Fruit fly (Drosophila melanogaster) whole organism, embryonic: ENCODE results near the gene CG33640.

ENCODE experiments used
- B-H1 ChIP-seq: fragments of 200-800 bp; sonication (Bioruptor generic); IDR thresholded peaks from 3 replicates; pipeline ENCODE4 v1.3.6; 2022; ENCODE audit warnings: missing biosample characterization, missing genetic modification characterization
- Bteb2 ChIP-seq: fragments of 200-800 bp; sonication (Bioruptor generic); optimal IDR thresholded peaks from 2 replicates; lab custom pipeline; 2016; ENCODE audit warnings: missing biosample characterization, missing genetic modification characterization
- CG11723 ChIP-seq: fragments of 200-800 bp; sonication (Bioruptor generic); optimal IDR thresholded peaks from 2 replicates; lab custom pipeline; 2017; ENCODE audit warnings: missing biosample characterization, mild to moderate bottlenecking, missing genetic modification characterization
- CG12155 ChIP-seq: fragments of 200-800 bp; sonication (Bioruptor generic); optimal IDR thresholded peaks from 3 replicates; lab custom pipeline; 2016; ENCODE audit warnings: missing biosample characterization, missing genetic modification characterization
- CG12219 ChIP-seq: fragments of 200-800 bp; sonication (Bioruptor generic); optimal IDR thresholded peaks from 3 replicates; lab custom pipeline; 2018; ENCODE audit warnings: missing biosample characterization, mild to moderate bottlenecking, missing genetic modification characterization
- CG1233 ChIP-seq: fragments of 200-800 bp; sonication (Bioruptor generic); optimal IDR thresholded peaks from 4 replicates; lab custom pipeline; 2018; ENCODE audit warnings: missing biosample characterization, mild to moderate bottlenecking, missing genetic modification characterization
- CG15479 ChIP-seq: fragments of 200-800 bp; sonication (Bioruptor generic); optimal IDR thresholded peaks from 3 replicates; lab custom pipeline; 2019; ENCODE audit warnings: missing biosample characterization, mild to moderate bottlenecking, missing genetic modification characterization, moderate library complexity
- CG15514 ChIP-seq: fragments of 200-800 bp; sonication (Bioruptor generic); optimal IDR thresholded peaks from 3 replicates; lab custom pipeline; 2017; ENCODE audit warnings: missing biosample characterization, missing genetic modification characterization, mild to moderate bottlenecking, moderate library complexity, missing genetic modification reagents
- CG16813 ChIP-seq: fragments of 200-800 bp; sonication (Bioruptor generic); IDR thresholded peaks from 3 replicates; pipeline ENCODE4 v1.3.6; 2022; ENCODE audit warnings: missing biosample characterization, missing genetic modification characterization; ENCODE audit not compliant: partially characterized antibody
- CG17912 ChIP-seq: fragments of 200-800 bp; sonication (Bioruptor generic); optimal IDR thresholded peaks from 2 replicates; lab custom pipeline; 2018; ENCODE audit warnings: missing biosample characterization, mild to moderate bottlenecking, missing genetic modification characterization
- CG2129 ChIP-seq: fragments of 200-800 bp; sonication (Bioruptor generic); IDR thresholded peaks from 2 replicates; pipeline ENCODE4 v1.3.6; 2022; ENCODE audit warnings: missing biosample characterization, missing genetic modification characterization; ENCODE audit not compliant: partially characterized antibody
- CG3065 ChIP-seq: fragments of 200-800 bp; sonication (Bioruptor generic); optimal IDR thresholded peaks from 2 replicates; lab custom pipeline; 2016; ENCODE audit warnings: missing biosample characterization, missing genetic modification characterization
- CG31365 ChIP-seq: fragments of 200-800 bp; sonication (Bioruptor generic); optimal IDR thresholded peaks from 2 replicates; lab custom pipeline; 2018; ENCODE audit warnings: missing biosample characterization, mild to moderate bottlenecking, missing genetic modification characterization
- CG4424 ChIP-seq: fragments of 200-800 bp; sonication (Bioruptor generic); optimal IDR thresholded peaks from 3 replicates; lab custom pipeline; 2016; ENCODE audit warnings: missing biosample characterization, missing genetic modification characterization
- CG4854 ChIP-seq: fragments of 200-800 bp; sonication (Bioruptor generic); optimal IDR thresholded peaks from 2 replicates; lab custom pipeline; 2016; ENCODE audit warnings: missing biosample characterization, missing genetic modification characterization, inconsistent platforms
- CG6813 ChIP-seq: fragments of 200-800 bp; sonication (Bioruptor generic); optimal IDR thresholded peaks from 2 replicates; lab custom pipeline; 2017; ENCODE audit warnings: missing biosample characterization, missing genetic modification characterization, mild to moderate bottlenecking, moderate library complexity, missing genetic modification reagents
- CG8944 ChIP-seq: fragments of 200-800 bp; sonication (Bioruptor generic); optimal IDR thresholded peaks from 3 replicates; lab custom pipeline; 2016; ENCODE audit warnings: missing biosample characterization, missing genetic modification characterization
- CG9876 ChIP-seq: fragments of 200-800 bp; sonication (Bioruptor generic); optimal IDR thresholded peaks from 2 replicates; lab custom pipeline; 2016; ENCODE audit warnings: missing biosample characterization, missing genetic modification characterization
- CHES-1-like ChIP-seq: fragments of 200-800 bp; sonication (Bioruptor generic); optimal IDR thresholded peaks from 2 replicates; lab custom pipeline; 2016; ENCODE audit warnings: missing biosample characterization, missing genetic modification characterization
- Dad ChIP-seq: fragments of 200-800 bp; sonication (Bioruptor generic); optimal IDR thresholded peaks from 3 replicates; lab custom pipeline; 2016; ENCODE audit warnings: missing biosample characterization, missing genetic modification characterization
- Eip74EF ChIP-seq, 2 experiments: fragments of 200-800 bp in 1 of 2; fragments of >200 bp in 1 of 2; sonication (Bioruptor generic) in 1 of 2; optimal IDR thresholded peaks; 2 replicates each; lab custom pipeline; 2017 to 2019; ENCODE audit warnings: missing biosample characterization in 2 of 2, missing genetic modification characterization in 2 of 2, mild to moderate bottlenecking in 1 of 2, moderate library complexity in 1 of 2
- Elba2 ChIP-seq: fragments of 200-800 bp; sonication (Bioruptor generic); optimal IDR thresholded peaks from 3 replicates; lab custom pipeline; 2016; ENCODE audit warnings: missing biosample characterization, missing genetic modification characterization
- Jarid2 ChIP-seq: fragments of 200-800 bp; sonication (Bioruptor generic); optimal IDR thresholded peaks from 3 replicates; lab custom pipeline; 2017; ENCODE audit warnings: mild to moderate bottlenecking, missing biosample characterization, missing genetic modification reagents, missing genetic modification characterization
- MBD-R2 ChIP-seq: fragments of 200-800 bp; sonication (Bioruptor generic); IDR thresholded peaks from 2 replicates; pipeline ENCODE4 v1.3.6; 2022; ENCODE audit warnings: missing biosample characterization, missing genetic modification characterization
- NC2α ChIP-seq: fragments of 200-800 bp; sonication (Bioruptor generic); optimal IDR thresholded peaks from 2 replicates; lab custom pipeline; 2016; ENCODE audit warnings: missing biosample characterization, missing genetic modification characterization
- Optix ChIP-seq: fragments of 200-800 bp; sonication (Bioruptor generic); IDR thresholded peaks from 3 replicates; pipeline ENCODE4 v1.3.6; 2022; ENCODE audit warnings: missing biosample characterization, missing genetic modification characterization
- Trl ChIP-seq, 3 experiments: fragments of >200 bp in 2 of 3; fragments of 200-800 bp in 1 of 3; sonication (Bioruptor generic) in 1 of 3; optimal IDR thresholded peaks; 2 replicates in 1 of 3; 3 replicates in 2 of 3; lab custom pipeline; 2016 to 2017; ENCODE audit warnings: missing biosample characterization in 1 of 3, missing genetic modification characterization in 1 of 3
- YL-1 ChIP-seq: fragments of 200-800 bp; sonication (Bioruptor generic); optimal IDR thresholded peaks from 3 replicates; lab custom pipeline; 2017; ENCODE audit warnings: missing biosample characterization, mild to moderate bottlenecking, missing genetic modification characterization
- cato ChIP-seq: fragments of 200-800 bp; sonication (Bioruptor generic); optimal IDR thresholded peaks from 2 replicates; lab custom pipeline; 2016; ENCODE audit warnings: missing biosample characterization, missing genetic modification characterization, borderline replicate concordance
- caup ChIP-seq: fragments of 200-800 bp; sonication (Bioruptor generic); optimal IDR thresholded peaks from 3 replicates; lab custom pipeline; 2017; ENCODE audit warnings: missing biosample characterization, mild to moderate bottlenecking, missing genetic modification characterization, moderate library complexity; ENCODE audit not compliant: severe bottlenecking
- chinmo ChIP-seq: fragments of 200-800 bp; sonication (Bioruptor generic); IDR thresholded peaks from 4 replicates; pipeline ENCODE4 v1.3.6; 2022; ENCODE audit warnings: missing biosample characterization, missing genetic modification characterization; ENCODE audit not compliant: partially characterized antibody
- crc ChIP-seq: fragments of 200-800 bp; sonication (Bioruptor generic); optimal IDR thresholded peaks from 2 replicates; lab custom pipeline; 2016; ENCODE audit warnings: missing biosample characterization, missing genetic modification characterization
- dpn ChIP-seq, 2 experiments: fragments of 200-800 bp; sonication (Bioruptor generic); optimal IDR thresholded peaks; 3 replicates each; lab custom pipeline; 2016; ENCODE audit warnings: missing biosample characterization in 2 of 2, missing genetic modification characterization in 2 of 2
- grau ChIP-seq: fragments of 200-800 bp; optimal IDR thresholded peaks from 3 replicates; lab custom pipeline; 2019; ENCODE audit warnings: missing biosample characterization, mild to moderate bottlenecking, missing genetic modification characterization, moderate library complexity
- kah ChIP-seq: fragments of 200-800 bp; sonication (Bioruptor generic); optimal IDR thresholded peaks from 2 replicates; lab custom pipeline; 2018; ENCODE audit warnings: missing biosample characterization, mild to moderate bottlenecking, missing genetic modification characterization
- lilli ChIP-seq: fragments of 200-800 bp; sonication (Bioruptor generic); optimal IDR thresholded peaks from 3 replicates; lab custom pipeline; 2016; ENCODE audit warnings: missing biosample characterization, missing genetic modification characterization
- maf-S ChIP-seq: fragments of 200-800 bp; sonication (Bioruptor generic); optimal IDR thresholded peaks from 2 replicates; lab custom pipeline; 2016; ENCODE audit warnings: missing biosample characterization, missing genetic modification characterization
- mam ChIP-seq: fragments of 200-800 bp; sonication (Bioruptor generic); optimal IDR thresholded peaks from 3 replicates; lab custom pipeline; 2016; ENCODE audit warnings: missing biosample characterization, missing genetic modification characterization
- mld ChIP-seq: fragments of 200-800 bp; sonication (Bioruptor generic); IDR thresholded peaks from 3 replicates; pipeline ENCODE4 v1.3.6; 2022; ENCODE audit warnings: missing biosample characterization, missing genetic modification characterization; ENCODE audit not compliant: partially characterized antibody
- nerfin-1 ChIP-seq: fragments of 200-800 bp; sonication (Bioruptor generic); optimal IDR thresholded peaks from 3 replicates; lab custom pipeline; 2019; ENCODE audit warnings: missing biosample characterization, mild to moderate bottlenecking, missing genetic modification characterization, moderate library complexity
- nerfin-2 ChIP-seq: fragments of 200-800 bp; sonication (Bioruptor generic); IDR thresholded peaks from 2 replicates; pipeline ENCODE4 v1.3.6; 2022; ENCODE audit warnings: missing biosample characterization, missing genetic modification characterization; ENCODE audit not compliant: partially characterized antibody
- salm ChIP-seq: fragments of 200-800 bp; sonication (Bioruptor generic); optimal IDR thresholded peaks from 2 replicates; lab custom pipeline; 2018; ENCODE audit warnings: missing biosample characterization, mild to moderate bottlenecking, missing genetic modification characterization
- sim ChIP-seq: fragments of 200-800 bp; sonication (Bioruptor generic); IDR thresholded peaks from 2 replicates; pipeline ENCODE4 v1.3.6; 2022; ENCODE audit warnings: missing biosample characterization, missing genetic modification characterization
- slbo ChIP-seq: fragments of 200-800 bp; sonication (Bioruptor generic); IDR thresholded peaks from 2 replicates; pipeline ENCODE4 v1.3.6; 2022; ENCODE audit warnings: missing biosample characterization, missing genetic modification characterization
- sna ChIP-seq: fragments of 200-800 bp; sonication (Bioruptor generic); IDR thresholded peaks from 2 replicates; pipeline ENCODE4 v1.3.6; 2022; ENCODE audit warnings: missing biosample characterization, missing genetic modification characterization; ENCODE audit not compliant: partially characterized antibody
- trh ChIP-seq: fragments of 200-800 bp; sonication (Bioruptor generic); optimal IDR thresholded peaks from 2 replicates; lab custom pipeline; 2016; ENCODE audit warnings: missing biosample characterization, missing genetic modification characterization
- unc-4 ChIP-seq: fragments of 200-800 bp; sonication (Bioruptor generic); IDR thresholded peaks from 2 replicates; pipeline ENCODE4 v1.3.6; 2022; ENCODE audit warnings: missing biosample characterization, missing genetic modification characterization; ENCODE audit not compliant: partially characterized antibody
- zfh1 ChIP-seq: fragments of 200-800 bp; sonication (Bioruptor generic); IDR thresholded peaks from 3 replicates; pipeline ENCODE4 v1.3.6; 2022; ENCODE audit warnings: missing biosample characterization, missing genetic modification characterization

CG33640 gene

DNA sequence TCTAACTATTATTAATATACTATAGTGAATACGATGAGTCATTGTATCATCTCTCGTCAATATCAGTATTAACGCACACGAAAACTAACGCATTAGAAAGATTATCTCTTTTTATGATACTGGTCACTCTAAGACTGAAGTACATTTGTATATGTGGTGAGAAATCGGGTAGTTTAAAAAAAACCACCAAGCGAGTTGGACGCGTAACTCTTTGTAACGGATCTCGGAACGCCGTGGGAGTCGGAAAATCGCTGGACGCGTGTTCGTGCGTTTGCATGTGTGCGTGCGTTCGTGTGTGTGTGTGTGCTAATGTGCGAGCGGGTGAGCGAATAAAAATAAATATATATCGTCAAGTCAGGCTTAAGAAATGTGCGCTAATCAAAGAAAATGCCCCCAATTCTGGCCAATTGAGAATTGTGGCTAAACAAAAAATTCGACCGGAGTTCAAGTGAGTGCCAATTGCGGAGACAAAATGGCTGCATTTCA lies 22.4 kb downstream of the CG33640 start, which contains the start of gene kuz (continued):
- TF ChIP-seq CG11723 (GFP tag; lab: Kevin White, UChicago) = no peak
- TF ChIP-seq B-H1 (GFP tag; lab: Robert Waterston, UW) = no peak
- no peak for TF ChIP-seq mld (GFP tag; lab: Robert Waterston, UW)
- TF ChIP-seq maf-S (GFP tag; lab: Kevin White, UChicago) = no peak
- no peak for TF ChIP-seq Elba2 (GFP tag; lab: Kevin White, UChicago)
- peak; percentile 66 for TF ChIP-seq caup (GFP tag; lab: Kevin White, UChicago)
- TF ChIP-seq grau (tag; lab: Kevin White, UChicago) = peak; percentile 40
- peak; percentile 19 for TF ChIP-seq Dad (GFP tag; lab: Kevin White, UChicago)
- peak; percentile 19 for TF ChIP-seq CG15514 (GFP tag; lab: Kevin White, UChicago)
- TF ChIP-seq CG12155 (GFP tag; lab: Kevin White, UChicago) = no peak
- TF ChIP-seq slbo = 0 out of 2 replicates have a peak, but pooled peaks have one; percentile 16
- TF ChIP-seq CG3065 (GFP tag; lab: Kevin White, UChicago) = no peak
- peak; percentile 73 for TF ChIP-seq nerfin-1 (tag; lab: Kevin White, UChicago)
- TF ChIP-seq Trl (optimal IDR thresholded peaks at IDR 0.05; lab: Kevin White, UChicago) = no peak
- peak; percentile 55 for TF ChIP-seq Trl (GFP tag; optimal IDR thresholded peaks at IDR 0.05; lab: Kevin White, UChicago)
- peak; percentile 62 for TF ChIP-seq unc-4 (GFP tag; lab: Robert Waterston, UW)
- no peak for TF ChIP-seq CG8944 (GFP tag; lab: Kevin White, UChicago)
- no peak for TF ChIP-seq CG1233 (GFP tag; lab: Kevin White, UChicago)
- no peak for TF ChIP-seq CG4424 (GFP tag; lab: Kevin White, UChicago)
- peak; percentile 26 for TF ChIP-seq CG4854 (GFP tag; lab: Kevin White, UChicago)
- TF ChIP-seq CG15479 (GFP tag; lab: Kevin White, UChicago) = peak; percentile 0
- TF ChIP-seq trh (GFP tag; lab: Kevin White, UChicago) = no peak
- TF ChIP-seq kah (GFP tag; lab: Kevin White, UChicago) = peak; percentile 38
- no peak for TF ChIP-seq crc (GFP tag; lab: Kevin White, UChicago)
- peak; percentile 100 for TF ChIP-seq Jarid2
- TF ChIP-seq YL-1 (GFP tag; lab: Kevin White, UChicago) = peak; percentile 26
- no peak for TF ChIP-seq Optix (GFP tag; lab: Robert Waterston, UW)
- TF ChIP-seq CG16813 (GFP tag; lab: Robert Waterston, UW) = 0 out of 3 replicates have a peak, but pooled peaks have one; percentile 21
- peak in 1 of 2 experiments; percentile 29 for TF ChIP-seq dpn (GFP tag; optimal IDR thresholded peaks at IDR 0.05; lab: Kevin White, UChicago)
- TF ChIP-seq lilli (GFP tag; lab: Kevin White, UChicago) = peak; percentile 34
- peak; percentile 27 for TF ChIP-seq CG31365 (tag; lab: Kevin White, UChicago)
- peak; percentile 47 for TF ChIP-seq CG17912 (GFP tag; lab: Kevin White, UChicago)
- no peak for TF ChIP-seq mam
- peak; percentile 89 for TF ChIP-seq chinmo (GFP tag; lab: Robert Waterston, UW)
- TF ChIP-seq NC2α (GFP tag; lab: Kevin White, UChicago) = no peak
- peak; percentile 61 for TF ChIP-seq sna
- TF ChIP-seq Bteb2 (GFP tag; lab: Kevin White, UChicago) = peak; percentile 8
- TF ChIP-seq CHES-1-like (GFP tag; lab: Kevin White, UChicago) = no peak
- peak; percentile 7 for TF ChIP-seq CG9876 (GFP tag; lab: Kevin White, UChicago)
- TF ChIP-seq CG12219 (GFP tag; lab: Kevin White, UChicago) = no peak
- 0 out of 2 replicates have a peak, but pooled peaks have one; percentile 15 for TF ChIP-seq sim (GFP tag; lab: Robert Waterston, UW)
- peak; percentile 41; the same call in 1 of the 3 replicates for TF ChIP-seq zfh1
- TF ChIP-seq cato (GFP tag; lab: Kevin White, UChicago) = no peak
- peak; percentile 44; the same call in 1 of the 2 replicates for TF ChIP-seq nerfin-2 (GFP tag; lab: Robert Waterston, UW)
- TF ChIP-seq CG6813 = peak; percentile 17
- peak; percentile 38; the same call in 1 of the 2 replicates for TF ChIP-seq MBD-R2 (GFP tag; lab: Robert Waterston, UW)
- peak in 1 of 2 experiments; percentile 18 for TF ChIP-seq Eip74EF (GFP tag; optimal IDR thresholded peaks at IDR 0.05; lab: Kevin White, UChicago)
- TF ChIP-seq CG2129 (GFP tag; lab: Robert Waterston, UW) = peak; percentile 15; the same call in 1 of the 2 replicates
- no peak for TF ChIP-seq salm (tag; lab: Kevin White, UChicago)
